Fruit fly (Drosophila melanogaster) whole organism: ENCODE data around the gene CG34293.

Source experiments
- CG8478 ChIP-seq: fragments of >200 bp; optimal IDR thresholded peaks from 2 replicates; lab custom pipeline; 2018; ENCODE audit warnings: inconsistent platforms
- Dll ChIP-seq: fragments of >200 bp; optimal IDR thresholded peaks from 2 replicates; lab custom pipeline; 2017
- EcR ChIP-seq, 2 experiments: fragments of >200 bp; optimal IDR thresholded peaks; 2 replicates each; lab custom pipeline; 2017; ENCODE audit warnings: missing biosample characterization in 2 of 2, missing genetic modification characterization in 2 of 2, missing genetic modification reagents in 2 of 2
- pan ChIP-seq: fragments of >200 bp; optimal IDR thresholded peaks from 2 replicates; lab custom pipeline; 2017
- psq ChIP-seq: fragments of >200 bp; optimal IDR thresholded peaks from 2 replicates; lab custom pipeline; 2017
- usp ChIP-seq: fragments of >200 bp; optimal IDR thresholded peaks from 2 replicates; lab custom pipeline; 2017; ENCODE audit warnings: missing biosample characterization, missing genetic modification characterization, mixed read lengths

CG34293 gene

DNA sequence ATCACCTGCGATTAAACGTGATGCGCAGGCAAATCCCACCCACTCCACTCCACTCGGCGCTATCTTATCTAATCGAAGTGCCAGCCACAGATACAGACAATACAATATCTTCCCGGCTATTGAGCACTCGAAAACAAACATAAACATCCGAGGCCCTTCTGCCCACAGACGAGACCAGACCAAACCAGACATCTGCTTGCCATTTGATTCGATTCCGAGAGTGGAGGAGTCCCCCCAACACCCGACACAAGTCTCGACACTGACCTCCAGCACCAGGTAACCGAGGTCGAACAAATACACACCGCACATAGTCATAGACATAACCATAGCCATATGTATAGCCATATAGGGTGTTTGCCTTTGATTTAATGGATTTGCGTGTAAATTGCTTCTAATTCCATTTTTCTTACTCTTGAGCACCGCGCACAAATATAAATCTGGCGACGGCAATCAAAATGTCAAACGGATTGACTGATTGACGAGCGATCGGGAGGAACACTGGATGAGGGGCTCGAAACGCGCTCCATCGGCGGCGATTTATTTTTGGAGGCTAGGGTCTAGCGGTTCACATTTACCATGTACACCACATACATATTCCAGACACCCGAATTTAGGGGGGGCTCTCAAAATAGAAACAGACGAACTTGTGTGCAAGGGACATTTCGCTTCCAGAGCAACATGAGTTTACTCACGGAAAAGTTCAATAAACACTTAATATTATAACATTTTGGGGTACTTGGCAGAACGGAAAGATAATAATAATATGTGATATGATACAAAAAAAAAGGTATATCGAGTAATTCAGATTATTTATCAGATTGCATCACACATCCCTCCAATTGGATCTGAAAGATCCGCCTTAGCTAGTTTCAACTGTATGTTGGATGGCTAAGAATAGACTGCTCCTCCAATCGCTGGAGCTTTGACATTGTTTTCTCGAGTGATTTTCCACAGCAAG is 16.3 kb downstream of the CG34293 start:
- TF ChIP-seq EcR (GFP tag; optimal IDR thresholded peaks at IDR 0.05; lab: Kevin White, UChicago) (no peak), pan (no peak), psq (lab: Kevin White, UChicago) (no peak), Dll (lab: Kevin White, UChicago) (no peak), CG8478 (no peak), usp (GFP tag; lab: Kevin White, UChicago) (no peak)

DNA sequence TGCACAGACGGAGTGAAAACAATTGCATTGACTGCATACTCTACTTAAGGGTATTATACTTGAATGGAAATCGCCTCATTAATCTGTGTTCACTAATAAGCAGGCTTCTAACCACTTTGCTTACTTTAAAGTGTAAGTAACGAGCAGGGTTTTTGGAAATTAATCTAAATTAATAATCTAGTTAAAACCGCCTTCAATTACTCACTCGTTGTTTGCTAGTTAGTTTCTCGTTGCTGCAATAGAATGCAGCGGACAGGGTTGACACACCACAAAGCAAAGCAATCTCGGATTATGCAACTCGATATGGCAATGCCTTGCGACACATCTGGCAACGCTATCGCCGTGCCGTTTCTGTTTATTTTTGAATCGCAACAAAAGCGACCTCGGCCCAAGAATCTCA is 25.4 kb downstream of the CG34293 start:
- TF ChIP-seq psq (lab: Kevin White, UChicago) (no peak), pan (no peak), usp (GFP tag; lab: Kevin White, UChicago) (no peak), EcR (GFP tag; optimal IDR thresholded peaks at IDR 0.05; lab: Kevin White, UChicago) (no peak), CG8478 (no peak), Dll (lab: Kevin White, UChicago) (no peak)

DNA sequence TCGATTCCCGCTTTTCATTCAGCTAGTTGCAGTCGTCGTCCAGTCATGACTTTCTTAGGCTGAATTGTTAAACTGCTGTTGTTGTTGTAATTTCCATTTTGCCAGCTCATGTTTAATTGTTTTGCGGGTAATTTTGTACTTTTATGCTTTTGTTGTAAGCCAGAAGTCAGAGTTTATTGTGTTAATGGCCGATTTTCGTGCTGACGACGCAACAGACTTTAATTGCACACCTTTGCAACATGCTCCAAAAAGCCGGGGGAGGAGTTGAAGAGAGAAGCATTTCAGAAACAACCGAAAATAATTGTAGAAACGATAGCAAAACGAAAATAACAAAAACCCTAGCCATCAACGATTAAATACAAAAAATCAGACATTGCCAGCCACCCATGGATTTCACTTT is 26.7 kb downstream of the CG34293 start:
- no peak for TF ChIP-seq EcR (GFP tag; optimal IDR thresholded peaks at IDR 0.05; lab: Kevin White, UChicago)

DNA sequence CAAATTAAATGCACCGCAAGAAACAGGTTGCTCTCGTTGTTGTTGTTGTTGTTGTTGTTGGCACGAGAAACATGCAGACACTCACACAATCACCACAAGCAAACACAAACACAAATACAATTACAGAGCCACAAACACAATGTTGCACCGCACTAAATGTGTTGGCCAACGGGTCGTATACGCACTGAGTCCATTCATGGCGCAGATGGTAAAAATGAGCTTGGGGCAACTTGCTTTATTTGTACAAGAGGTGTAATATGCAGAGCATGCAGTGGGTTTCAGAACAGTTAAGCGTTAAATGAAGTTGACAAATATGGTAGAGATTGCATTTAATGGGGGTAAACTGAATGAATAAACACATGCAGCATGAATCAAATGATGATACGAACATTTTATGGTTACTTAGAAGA is 27.5 kb downstream of the CG34293 start:
- TF ChIP-seq psq (lab: Kevin White, UChicago): no peak
- no peak for TF ChIP-seq usp (GFP tag; lab: Kevin White, UChicago)
- TF ChIP-seq CG8478: no peak
- no peak for TF ChIP-seq Dll (lab: Kevin White, UChicago)
- no peak for TF ChIP-seq pan
- TF ChIP-seq EcR (GFP tag; optimal IDR thresholded peaks at IDR 0.05; lab: Kevin White, UChicago): no peak

DNA sequence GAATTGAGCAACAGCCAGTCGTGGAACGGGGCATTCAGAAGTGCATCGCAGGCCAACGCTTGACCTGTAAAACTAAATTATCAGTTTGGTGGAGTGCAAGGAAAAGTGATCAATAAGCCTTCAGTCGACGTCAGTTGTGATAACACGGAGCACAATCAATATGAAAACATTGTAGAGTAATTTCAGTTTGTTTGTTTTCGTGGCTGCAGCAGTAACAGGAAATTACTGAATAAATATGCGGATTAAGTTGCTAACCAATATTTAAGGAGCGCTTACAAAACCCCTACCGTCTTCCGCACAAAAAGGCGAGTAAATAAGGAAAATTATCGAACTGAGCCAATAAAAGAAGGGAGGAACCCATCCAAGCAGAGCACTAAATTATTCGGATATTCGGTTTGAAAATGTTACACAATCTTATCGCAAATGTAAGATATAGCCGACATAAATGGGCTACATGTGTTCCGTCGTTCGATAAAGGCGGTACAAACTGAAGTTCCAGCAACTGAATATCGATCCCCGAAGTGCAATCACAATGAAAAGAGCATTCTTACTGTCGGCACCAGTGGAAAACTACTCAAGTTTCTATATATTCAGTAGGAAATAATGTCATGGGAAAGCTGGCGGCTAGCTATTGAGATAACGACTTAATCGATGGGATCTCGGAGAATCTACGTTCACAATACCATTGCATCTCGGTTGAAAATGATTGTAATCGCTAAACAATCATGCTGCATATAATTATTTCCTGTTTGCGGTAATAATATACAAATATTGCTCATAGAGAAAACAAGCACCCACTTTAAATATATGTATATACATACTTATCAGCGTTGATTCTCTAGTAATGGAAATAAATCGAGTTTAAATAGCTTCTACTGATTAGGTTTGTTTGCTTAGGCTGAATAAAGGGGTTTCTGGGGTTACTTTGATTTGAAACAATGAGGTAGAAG is 29.4 kb downstream of the CG34293 start:
- TF ChIP-seq Dll (lab: Kevin White, UChicago) (no peak), CG8478 (no peak), EcR (GFP tag; optimal IDR thresholded peaks at IDR 0.05; lab: Kevin White, UChicago) (no peak), usp (GFP tag; lab: Kevin White, UChicago) (no peak), pan (no peak)

DNA sequence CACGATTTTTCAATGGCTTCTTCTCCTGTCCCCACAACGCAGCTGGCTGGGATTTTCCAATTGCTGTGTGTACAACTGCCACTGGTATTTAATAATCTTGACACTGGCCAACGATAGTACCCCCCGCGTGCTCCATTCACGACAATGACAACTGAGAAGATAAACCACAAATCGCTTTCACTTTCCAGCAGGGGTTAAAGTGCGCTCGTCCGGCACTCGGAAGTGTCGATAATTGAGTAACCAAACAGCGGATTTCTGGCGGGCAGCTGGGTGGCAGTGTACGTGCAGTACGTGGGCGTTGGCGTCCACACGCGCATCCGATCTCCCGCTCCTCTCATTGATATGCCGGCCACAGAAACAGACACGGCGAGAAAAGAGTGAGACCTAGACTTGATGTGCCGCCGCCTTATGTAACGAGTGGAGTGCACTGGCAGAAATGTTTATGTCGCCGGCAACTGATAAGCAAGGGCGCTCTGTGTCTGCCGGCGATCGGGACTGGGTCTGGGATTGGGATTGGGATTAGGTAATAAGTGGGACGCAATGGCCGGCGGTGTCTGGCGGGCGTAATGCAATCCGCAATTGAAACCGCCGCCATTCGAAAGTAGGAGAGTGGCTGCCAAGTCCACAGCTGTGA is 30.5 kb downstream of the CG34293 start:
- TF ChIP-seq EcR (GFP tag; optimal IDR thresholded peaks at IDR 0.05; lab: Kevin White, UChicago) (no peak), usp (GFP tag; lab: Kevin White, UChicago) (no peak), pan (no peak), Dll (lab: Kevin White, UChicago) (no peak), CG8478 (no peak)

DNA sequence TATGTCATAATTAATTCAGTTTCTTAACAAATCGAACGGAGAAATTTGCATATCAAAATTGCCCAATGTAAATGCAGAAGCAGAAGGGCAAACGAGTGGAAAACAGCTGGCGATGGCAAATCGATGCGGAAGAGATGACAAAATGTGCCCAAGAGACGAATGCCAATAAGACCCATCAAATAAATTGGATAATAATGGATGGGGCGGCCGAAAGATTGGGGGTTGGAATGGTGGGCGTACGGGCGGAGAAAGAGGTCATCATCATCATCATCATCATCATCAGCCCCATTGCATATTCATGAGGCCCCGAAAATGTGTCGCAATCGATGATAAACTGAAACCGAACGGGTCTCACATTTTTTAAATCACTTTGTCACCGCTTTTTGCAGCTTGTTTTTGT is 31.4 kb downstream of the CG34293 start:
- TF ChIP-seq usp (GFP tag; lab: Kevin White, UChicago): no peak
- TF ChIP-seq Dll (lab: Kevin White, UChicago): no peak
- TF ChIP-seq CG8478: no peak

DNA sequence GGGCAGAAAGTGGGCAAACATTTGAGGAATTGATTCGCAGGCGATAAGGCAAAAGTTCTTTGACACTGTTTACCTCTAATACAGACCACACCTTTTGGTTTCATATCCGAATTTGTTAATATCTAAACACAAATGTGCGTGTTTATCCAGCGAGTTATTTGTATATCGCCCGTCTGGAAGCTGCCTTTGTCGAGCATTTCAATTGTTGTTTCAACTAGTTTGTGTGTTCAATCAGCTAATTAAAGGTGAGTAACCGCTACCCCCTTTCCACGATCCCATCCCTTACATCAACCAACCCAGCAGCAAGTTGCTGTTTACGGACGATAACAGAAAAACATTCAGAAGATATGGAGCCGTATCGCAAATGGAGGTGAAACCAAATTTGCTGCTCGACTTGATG is 34.0 kb downstream of the CG34293 start:
- TF ChIP-seq usp (GFP tag; lab: Kevin White, UChicago) (no peak), pan (no peak)

DNA sequence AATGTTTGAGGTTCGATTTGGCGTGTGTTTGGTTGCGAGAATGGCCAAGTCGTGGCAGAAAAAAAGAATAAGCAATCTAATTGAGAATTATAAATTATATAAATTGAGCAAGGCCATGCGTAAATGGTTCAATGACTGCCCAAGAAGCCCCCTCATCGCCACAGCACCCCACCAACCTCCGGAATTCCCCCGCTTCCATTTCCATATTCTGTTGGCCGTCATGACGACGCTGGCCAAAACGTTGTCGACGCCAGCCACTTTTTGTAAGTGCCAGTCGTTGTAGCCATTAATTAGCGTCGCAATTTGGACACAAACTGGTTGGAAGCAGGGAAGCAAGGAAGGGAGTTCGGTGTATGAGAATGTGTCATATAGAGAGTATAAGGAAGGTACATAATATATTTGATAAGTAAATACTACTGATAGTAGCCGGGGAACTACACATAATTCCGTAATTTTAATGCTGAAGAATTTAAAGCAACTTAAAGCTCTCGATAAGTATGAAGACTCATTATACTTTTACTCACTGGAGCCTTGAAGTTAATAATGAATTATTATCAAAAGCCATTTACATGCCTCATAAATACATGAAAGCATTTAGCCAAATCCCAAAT is 34.7 kb downstream of the CG34293 start:
- no peak for TF ChIP-seq EcR (GFP tag; optimal IDR thresholded peaks at IDR 0.05; lab: Kevin White, UChicago)
- no peak for TF ChIP-seq psq (lab: Kevin White, UChicago)
- TF ChIP-seq usp (GFP tag; lab: Kevin White, UChicago): no peak
- no peak for TF ChIP-seq pan

DNA sequence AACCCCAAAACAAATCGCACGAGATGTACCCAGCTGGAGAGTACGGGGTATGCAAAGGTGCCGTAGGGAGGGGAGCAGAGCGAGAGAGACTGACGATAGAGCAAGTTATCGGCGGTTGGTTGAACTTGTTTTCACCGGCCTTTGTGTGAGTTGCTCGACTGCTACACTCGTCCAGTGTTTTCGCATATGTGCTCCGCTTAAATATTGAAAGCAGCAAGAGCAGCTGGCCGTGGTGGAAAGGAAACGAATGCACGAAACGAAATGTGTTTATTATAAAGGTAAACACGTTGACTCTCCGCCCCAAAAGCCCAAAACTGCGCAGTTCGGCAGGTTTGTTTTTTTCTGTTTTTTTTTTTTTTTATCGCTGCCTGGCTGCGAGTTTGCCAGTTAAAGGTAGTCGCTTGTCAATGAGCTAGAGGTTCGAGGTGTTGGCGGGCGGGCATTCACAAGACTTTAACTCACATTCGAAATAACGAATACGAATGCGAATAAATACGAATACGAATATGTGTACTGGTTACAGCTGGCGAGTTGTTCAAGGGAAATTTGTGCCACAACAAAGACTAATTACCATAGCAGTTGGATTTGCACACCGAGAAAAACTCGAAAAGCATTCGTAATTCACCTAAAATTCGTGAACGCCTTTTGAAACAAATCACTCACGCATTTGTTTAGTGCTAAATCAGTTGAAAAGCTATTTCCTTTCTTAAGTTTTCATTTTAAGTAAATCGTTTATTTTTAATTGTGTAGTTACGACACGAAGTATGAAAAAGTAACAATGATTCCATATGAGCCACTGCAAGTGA is 35.6 kb downstream of the CG34293 start:
- no peak for TF ChIP-seq psq (lab: Kevin White, UChicago)
- no peak for TF ChIP-seq EcR (GFP tag; optimal IDR thresholded peaks at IDR 0.05; lab: Kevin White, UChicago)
- no peak for TF ChIP-seq CG8478
- no peak for TF ChIP-seq Dll (lab: Kevin White, UChicago)
- no peak for TF ChIP-seq pan
- no peak for TF ChIP-seq usp (GFP tag; lab: Kevin White, UChicago)

DNA sequence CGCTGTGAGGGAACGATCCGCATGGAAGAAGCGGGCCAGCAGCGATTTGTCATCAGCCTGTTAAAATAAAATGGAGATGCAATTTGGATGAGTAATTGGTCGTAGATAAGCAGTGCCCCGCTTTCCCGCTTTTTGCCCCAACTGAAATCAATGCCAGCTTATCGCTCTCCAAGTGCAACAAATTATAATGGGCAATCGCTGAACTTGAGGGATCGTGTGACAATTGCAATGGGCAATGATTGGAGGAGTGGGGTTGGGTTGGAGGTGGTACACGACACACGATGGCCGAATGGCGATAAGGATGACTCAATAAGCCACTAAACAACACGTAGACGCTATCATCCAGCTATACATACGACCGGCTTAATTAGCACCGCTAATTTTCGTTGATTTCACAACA is 36.7 kb downstream of the CG34293 start:
- TF ChIP-seq CG8478: no peak
- TF ChIP-seq Dll (lab: Kevin White, UChicago): no peak
- TF ChIP-seq EcR (GFP tag; optimal IDR thresholded peaks at IDR 0.05; lab: Kevin White, UChicago): no peak
